Worm (Caenorhabditis elegans) whole organism, L1 larva: ENCODE measurements around the gene scav-3.

Source experiments
- C04F5.9 ChIP-seq: sonication (generic microtip); optimal IDR thresholded peaks from 2 replicates; lab custom pipeline; 2016; ENCODE audit warnings: missing genetic modification characterization, missing compliant biosample characterization
- F16B12.6 ChIP-seq: fragments of 150-350 bp; optimal IDR thresholded peaks from 2 replicates; lab custom pipeline; 2014; ENCODE audit warnings: missing biosample characterization, missing genetic modification characterization
- aly-2 ChIP-seq: fragments of 150-350 bp; optimal IDR thresholded peaks from 2 replicates; lab custom pipeline; 2014; ENCODE audit warnings: missing biosample characterization, missing genetic modification characterization
- blmp-1 ChIP-seq: fragments of 150-350 bp; optimal IDR thresholded peaks from 2 replicates; lab custom pipeline; 2014; ENCODE audit warnings: missing biosample characterization, missing genetic modification characterization
- ceh-82 ChIP-seq, 3 experiments: fragments of 150-350 bp in 1 of 3; sonication (generic microtip) in 2 of 3; optimal IDR thresholded peaks; 2 replicates each; lab custom pipeline; 2014 to 2017; ENCODE audit warnings: missing biosample characterization in 3 of 3, missing genetic modification characterization in 3 of 3
- ceh-90 ChIP-seq: sonication (generic microtip); optimal IDR thresholded peaks from 2 replicates; lab custom pipeline; 2016; ENCODE audit warnings: missing genetic modification characterization, missing compliant biosample characterization
- dpl-1 ChIP-seq, 3 experiments: fragments of 150-350 bp in 2 of 3; sonication (generic microtip) in 1 of 3; optimal IDR thresholded peaks; 2 replicates each; lab custom pipeline; 2014 to 2017; ENCODE audit warnings: missing biosample characterization in 3 of 3, missing genetic modification characterization in 3 of 3, missing genetic modification reagents in 3 of 3
- dsc-1 ChIP-seq: sonication (generic microtip); optimal IDR thresholded peaks from 2 replicates; lab custom pipeline; 2016; ENCODE audit warnings: mild to moderate bottlenecking, missing genetic modification characterization, missing compliant biosample characterization
- efl-1 ChIP-seq, 4 experiments: fragments of 150-350 bp; optimal IDR thresholded peaks in 3 of 4; peaks in 1 of 4; 1 replicate in 1 of 4; 2 replicates in 3 of 4; lab custom pipeline; 2014; ENCODE audit warnings: missing biosample characterization in 2 of 4, missing genetic modification characterization in 2 of 4, missing genetic modification reagents in 2 of 4
- egl-27 ChIP-seq, 2 experiments: fragments of 150-350 bp in 1 of 2; sonication (generic microtip); optimal IDR thresholded peaks; 3 replicates each; lab custom pipeline; 2017 to 2018; ENCODE audit warnings: missing biosample characterization in 2 of 2, missing genetic modification characterization in 2 of 2, missing genetic modification reagents in 2 of 2
- elt-3 ChIP-seq, 6 experiments: fragments of 150-350 bp in 1 of 6; sonication (generic microtip); optimal IDR thresholded peaks; 2 replicates each; lab custom pipeline; 2017 to 2018; ENCODE audit warnings: missing biosample characterization in 6 of 6, missing genetic modification characterization in 6 of 6, inconsistent platforms in 1 of 6
- fkh-10 ChIP-seq: sonication (generic microtip); optimal IDR thresholded peaks from 2 replicates; lab custom pipeline; 2017; ENCODE audit warnings: missing biosample characterization, missing genetic modification reagents, missing genetic modification characterization
- grh-1 ChIP-seq: fragments of 200-800 bp; sonication (Bioruptor generic); IDR thresholded peaks from 2 replicates; pipeline ENCODE4 v1.3.6; 2022; ENCODE audit warnings: missing genetic modification reagents, missing genetic modification characterization, missing compliant biosample characterization
- hpl-2 ChIP-seq: fragments of 150-350 bp; optimal IDR thresholded peaks from 2 replicates; lab custom pipeline; 2014; ENCODE audit warnings: missing biosample characterization, missing genetic modification reagents, missing genetic modification characterization
- irx-1 ChIP-seq: sonication (generic microtip); optimal IDR thresholded peaks from 2 replicates; lab custom pipeline; 2016; ENCODE audit warnings: missing genetic modification characterization, missing compliant biosample characterization
- jun-1 ChIP-seq: fragments of 150-350 bp; optimal IDR thresholded peaks from 2 replicates; lab custom pipeline; 2014; ENCODE audit warnings: missing biosample characterization, missing genetic modification reagents, missing genetic modification characterization
- lin-14 ChIP-seq: fragments of 200-800 bp; sonication (Bioruptor generic); optimal IDR thresholded peaks from 2 replicates; lab custom pipeline; 2018; ENCODE audit warnings: mild to moderate bottlenecking, missing genetic modification characterization, moderate library complexity, missing compliant biosample characterization
- lin-15B ChIP-seq: fragments of 150-350 bp; sonication (generic microtip); optimal IDR thresholded peaks from 3 replicates; lab custom pipeline; 2014; ENCODE audit warnings: missing biosample characterization, missing genetic modification characterization
- lin-35 ChIP-seq, 2 experiments: fragments of 150-350 bp; optimal IDR thresholded peaks; 2 replicates each; lab custom pipeline; 2014; ENCODE audit warnings: missing biosample characterization in 2 of 2, missing genetic modification characterization in 2 of 2, missing genetic modification reagents in 2 of 2
- lin-39 ChIP-seq: fragments of 150-350 bp; optimal IDR thresholded peaks from 2 replicates; lab custom pipeline; 2014; ENCODE audit warnings: missing biosample characterization, missing genetic modification reagents, missing genetic modification characterization
- lir-3 ChIP-seq: sonication (generic microtip); optimal IDR thresholded peaks from 2 replicates; lab custom pipeline; 2016; ENCODE audit warnings: mild to moderate bottlenecking, missing genetic modification characterization, moderate library complexity, missing compliant biosample characterization; ENCODE audit not compliant: poor library complexity
- lsy-2 ChIP-seq, 2 experiments: fragments of 150-350 bp; optimal IDR thresholded peaks; 2 replicates each; lab custom pipeline; 2014; ENCODE audit warnings: missing biosample characterization in 2 of 2, missing genetic modification characterization in 2 of 2
- mab-9 ChIP-seq: fragments of 200-800 bp; sonication (Bioruptor generic); IDR thresholded peaks from 2 replicates; pipeline ENCODE4 v1.3.6; 2022; ENCODE audit warnings: missing genetic modification reagents, missing genetic modification characterization, missing compliant biosample characterization
- mep-1 ChIP-seq: fragments of 150-350 bp; optimal IDR thresholded peaks from 2 replicates; lab custom pipeline; 2014; ENCODE audit warnings: missing biosample characterization, missing genetic modification characterization
- nhr-11 ChIP-seq: fragments of 150-350 bp; optimal IDR thresholded peaks from 2 replicates; lab custom pipeline; 2014; ENCODE audit warnings: missing biosample characterization, missing genetic modification characterization
- nhr-28 ChIP-seq: fragments of 150-350 bp; optimal IDR thresholded peaks from 2 replicates; lab custom pipeline; 2014; ENCODE audit warnings: missing biosample characterization, missing genetic modification characterization
- nhr-71 ChIP-seq: sonication (generic microtip); optimal IDR thresholded peaks from 2 replicates; lab custom pipeline; 2016; ENCODE audit warnings: mild to moderate bottlenecking, missing genetic modification characterization, moderate library complexity, missing compliant biosample characterization
- nhr-76 ChIP-seq: sonication (generic microtip); optimal IDR thresholded peaks from 2 replicates; lab custom pipeline; 2017; ENCODE audit warnings: missing biosample characterization, missing genetic modification characterization
- nhr-84 ChIP-seq: sonication (generic microtip); optimal IDR thresholded peaks from 2 replicates; lab custom pipeline; 2017; ENCODE audit warnings: missing biosample characterization, missing genetic modification characterization
- nhr-85 ChIP-seq: sonication (generic microtip); peaks from one replicate; lab custom pipeline; 2016; ENCODE audit warnings: missing genetic modification characterization, inconsistent platforms, missing compliant biosample characterization
- nhr-90 ChIP-seq: sonication (generic microtip); optimal IDR thresholded peaks from 2 replicates; lab custom pipeline; 2016; ENCODE audit warnings: mild to moderate bottlenecking, missing genetic modification characterization, missing compliant biosample characterization; ENCODE audit not compliant: poor library complexity
- pax-3 ChIP-seq: fragments of 200-800 bp; sonication (Bioruptor generic); optimal IDR thresholded peaks from 2 replicates; lab custom pipeline; 2018; ENCODE audit warnings: mild to moderate bottlenecking, missing genetic modification characterization, moderate library complexity, missing compliant biosample characterization
- rnt-1 ChIP-seq: sonication (generic microtip); optimal IDR thresholded peaks from 2 replicates; lab custom pipeline; 2016; ENCODE audit warnings: mild to moderate bottlenecking, missing genetic modification characterization, moderate library complexity, missing compliant biosample characterization
- skn-1 ChIP-seq: fragments of 150-350 bp; optimal IDR thresholded peaks from 2 replicates; lab custom pipeline; 2014; ENCODE audit warnings: missing biosample characterization, missing genetic modification characterization
- snpc-4 ChIP-seq: fragments of 150-350 bp; optimal IDR thresholded peaks from 2 replicates; lab custom pipeline; 2014; ENCODE audit warnings: missing biosample characterization, missing genetic modification characterization
- snu-23 ChIP-seq: sonication (generic microtip); optimal IDR thresholded peaks from 2 replicates; lab custom pipeline; 2016; ENCODE audit warnings: missing genetic modification characterization, missing compliant biosample characterization
- swsn-7 ChIP-seq: sonication (generic microtip); optimal IDR thresholded peaks from 2 replicates; lab custom pipeline; 2016; ENCODE audit warnings: missing genetic modification characterization, missing compliant biosample characterization
- tlp-1 ChIP-seq: fragments of 150-350 bp; optimal IDR thresholded peaks from 2 replicates; lab custom pipeline; 2014; ENCODE audit warnings: missing biosample characterization, missing genetic modification characterization
- unc-130 ChIP-seq: fragments of 150-350 bp; optimal IDR thresholded peaks from 2 replicates; lab custom pipeline; 2017; ENCODE audit warnings: missing biosample characterization, missing genetic modification characterization, inconsistent platforms
- unc-30 ChIP-seq: sonication (generic microtip); optimal IDR thresholded peaks from 2 replicates; lab custom pipeline; 2017; ENCODE audit warnings: missing biosample characterization, missing genetic modification characterization
- unc-62 ChIP-seq: fragments of 150-350 bp; optimal IDR thresholded peaks from 2 replicates; lab custom pipeline; 2014; ENCODE audit warnings: missing biosample characterization, missing genetic modification reagents, missing genetic modification characterization
- unc-86 ChIP-seq: sonication (generic microtip); optimal IDR thresholded peaks from 2 replicates; lab custom pipeline; 2016; ENCODE audit warnings: missing genetic modification characterization, missing compliant biosample characterization
- unc-98 ChIP-seq: fragments of 200-800 bp; sonication (Bioruptor generic); IDR thresholded peaks from 2 replicates; pipeline ENCODE4 v1.3.6; 2022; ENCODE audit warnings: missing genetic modification characterization, missing compliant biosample characterization
- vab-15 ChIP-seq: sonication (generic microtip); optimal IDR thresholded peaks from 2 replicates; lab custom pipeline; 2017; ENCODE audit warnings: missing genotype, mild to moderate bottlenecking, missing genetic modification characterization, missing compliant biosample characterization
- xbp-1 ChIP-seq: sonication (generic microtip); optimal IDR thresholded peaks from 2 replicates; lab custom pipeline; 2016; ENCODE audit warnings: missing genetic modification characterization, missing compliant biosample characterization
- zag-1 ChIP-seq: fragments of 150-350 bp; optimal IDR thresholded peaks from 2 replicates; lab custom pipeline; 2014; ENCODE audit warnings: missing biosample characterization, missing genetic modification characterization

scav-3 gene

DNA sequence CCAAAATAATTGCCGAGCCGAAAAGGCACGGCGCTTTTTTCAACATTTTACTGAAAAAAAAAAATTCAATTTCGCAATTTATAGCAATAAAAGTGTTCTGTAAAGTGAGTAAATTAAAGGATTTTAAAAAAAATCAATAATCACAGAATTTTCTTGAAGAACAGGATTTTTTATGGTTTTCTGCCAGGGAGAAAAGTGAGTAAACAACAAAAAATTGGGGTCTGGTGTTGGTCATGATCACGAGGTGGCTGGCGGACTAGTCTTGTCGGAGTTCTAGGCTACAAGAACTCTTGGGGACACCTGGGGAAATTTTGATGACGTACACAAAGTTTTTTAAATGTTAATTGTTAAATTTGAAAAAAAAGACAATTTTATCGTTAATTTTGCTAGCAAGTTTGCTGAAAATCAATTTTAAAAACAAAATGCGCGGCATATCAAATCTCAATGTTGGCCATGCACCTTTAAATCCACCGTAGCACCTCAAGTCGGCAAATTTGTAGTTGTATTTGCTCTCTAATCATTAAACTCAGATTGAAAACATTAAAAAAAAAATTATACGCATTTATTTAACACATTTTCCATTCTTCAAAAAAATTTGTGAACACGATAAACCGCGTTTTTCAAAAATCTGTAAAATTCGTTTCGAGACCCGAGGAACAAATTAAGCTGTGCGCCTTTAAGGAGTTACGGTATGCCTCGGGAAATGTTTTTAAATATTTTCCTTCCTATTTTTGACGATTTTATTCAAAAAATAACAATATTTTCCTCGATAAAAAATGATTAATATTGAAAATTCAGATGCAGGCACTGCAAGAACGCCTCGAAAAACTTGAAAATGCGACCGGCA is at the start of gene scav-3, which contains the start of gene Y49E10.21:
scav-3 (minus strand) TSS at position 50 of the 847 bp plus-strand sequence.
Y49E10.21 (plus strand) TSS at position 797 of the 847 bp plus-strand sequence.
- TF ChIP-seq elt-3 (tag; optimal IDR thresholded peaks at IDR 0.05; lab: Kevin White, UChicago), result peak in 1 of 6 experiments; percentile 18
- TF ChIP-seq blmp-1 (tag; lab: Kevin White, UChicago), result peak; percentile 31
- peak; percentile 9 to 56 (median 41) for TF ChIP-seq dpl-1 (GFP tag; optimal IDR thresholded peaks at IDR 0.05; lab: Kevin White, UChicago)
- TF ChIP-seq ceh-82 (tag; optimal IDR thresholded peaks at IDR 0.05; lab: Kevin White, UChicago), result peak in 1 of 3 experiments; percentile 2
- peak; percentile 74 for TF ChIP-seq nhr-85
- no peak for TF ChIP-seq egl-27 (tag; optimal IDR thresholded peaks at IDR 0.05; lab: Kevin White, UChicago)
- TF ChIP-seq rnt-1 (tag; lab: Kevin White, UChicago), result no peak
- TF ChIP-seq ceh-90 (tag; lab: Kevin White, UChicago), result no peak
- peak; percentile 42 to 66 for TF ChIP-seq lin-35 (GFP tag; optimal IDR thresholded peaks at IDR 0.05; lab: Kevin White, UChicago)
- TF ChIP-seq lsy-2 (tag; optimal IDR thresholded peaks at IDR 0.05; lab: Kevin White, UChicago), result peak; percentile 37 to 48
- peak; percentile 17 for TF ChIP-seq F16B12.6 (tag; lab: Kevin White, UChicago)
- TF ChIP-seq efl-1 (optimal IDR thresholded peaks at IDR 0.05; lab: Kevin White, UChicago), result peak; percentile 44 to 52
- peak; percentile 21 to 61 for TF ChIP-seq efl-1 (GFP tag; optimal IDR thresholded peaks at IDR 0.05 in 1 of 2; lab: Kevin White, UChicago)
- TF ChIP-seq tlp-1 (tag; lab: Kevin White, UChicago), result no peak
- TF ChIP-seq xbp-1 (tag; lab: Kevin White, UChicago), result peak; percentile 41
- TF ChIP-seq snu-23 (GFP tag; lab: Kevin White, UChicago), result peak; percentile 52
- peak; percentile 34 for TF ChIP-seq skn-1 (tag; lab: Kevin White, UChicago)
- no peak for TF ChIP-seq unc-98 (GFP tag; lab: Robert Waterston, UW)
- no peak for TF ChIP-seq nhr-84 (tag; lab: Kevin White, UChicago)
- peak; percentile 63 for TF ChIP-seq mep-1 (tag; lab: Kevin White, UChicago)

DNA sequence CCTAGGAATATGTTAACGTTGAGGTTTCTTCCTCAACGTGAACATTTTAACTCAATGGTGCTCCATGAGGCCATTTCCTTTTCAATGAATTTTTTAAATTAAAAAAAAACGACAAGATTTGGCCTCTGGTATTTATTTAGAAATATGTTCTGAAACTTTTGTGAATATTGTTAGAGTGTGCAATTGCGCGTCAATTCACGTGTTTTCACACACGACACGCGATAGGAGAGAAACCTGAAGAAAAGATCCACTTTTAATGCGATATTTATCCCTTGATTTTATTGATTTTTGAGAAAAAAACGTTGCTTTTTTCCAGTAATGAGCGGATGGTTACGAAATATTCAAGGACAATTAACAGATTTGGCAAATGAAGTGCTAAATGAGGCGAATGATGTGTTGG is 42.6 kb upstream of the scav-3 start, which contains the start of gene sql-1:
sql-1 (plus strand) TSS at position 313 of the 400 bp plus-strand sequence.
- TF ChIP-seq nhr-71 (tag; lab: Kevin White, UChicago) (no peak), nhr-28 (tag; lab: Kevin White, UChicago) (no peak), grh-1 (GFP tag; lab: Robert Waterston, UW) (no peak), vab-15 (tag; lab: Kevin White, UChicago) (no peak), unc-62 (no peak), egl-27 (tag; optimal IDR thresholded peaks at IDR 0.05; lab: Kevin White, UChicago) (no peak), lin-39 (tag; lab: Kevin White, UChicago) (no peak), dpl-1 (GFP tag; optimal IDR thresholded peaks at IDR 0.05; lab: Kevin White, UChicago) (peak in 1 of 3 experiments; percentile 58), fkh-10 (GFP tag; lab: Kevin White, UChicago) (no peak), lsy-2 (tag; optimal IDR thresholded peaks at IDR 0.05; lab: Kevin White, UChicago) (peak; percentile 19 to 47), lin-35 (GFP tag; optimal IDR thresholded peaks at IDR 0.05; lab: Kevin White, UChicago) (peak; percentile 25 to 35), lin-14 (GFP tag; lab: Kevin White, UChicago) (no peak), lin-15B (tag; lab: Kevin White, UChicago) (no peak), rnt-1 (tag; lab: Kevin White, UChicago) (no peak), nhr-90 (tag; lab: Kevin White, UChicago) (no peak), aly-2 (no peak), nhr-84 (tag; lab: Kevin White, UChicago) (no peak), unc-30 (tag; lab: Kevin White, UChicago) (no peak), pax-3 (tag; lab: Kevin White, UChicago) (no peak), C04F5.9 (tag; lab: Kevin White, UChicago) (no peak), dsc-1 (tag; lab: Kevin White, UChicago) (peak; percentile 5), zag-1 (tag; lab: Kevin White, UChicago) (no peak), elt-3 (tag; optimal IDR thresholded peaks at IDR 0.05; lab: Kevin White, UChicago) (no peak), snpc-4 (tag; lab: Kevin White, UChicago) (no peak), efl-1 (optimal IDR thresholded peaks at IDR 0.05; lab: Kevin White, UChicago) (peak; percentile 33 to 44), efl-1 (GFP tag; optimal IDR thresholded peaks at IDR 0.05 in 1 of 2; lab: Kevin White, UChicago) (peak; percentile 46 to 79), hpl-2 (GFP tag; lab: Kevin White, UChicago) (no peak), ceh-82 (tag; optimal IDR thresholded peaks at IDR 0.05; lab: Kevin White, UChicago) (no peak), unc-86 (tag; lab: Kevin White, UChicago) (no peak), nhr-11 (tag; lab: Kevin White, UChicago) (no peak), mep-1 (tag; lab: Kevin White, UChicago) (peak; percentile 59), unc-130 (tag; lab: Kevin White, UChicago) (peak; percentile 7), blmp-1 (tag; lab: Kevin White, UChicago) (peak; percentile 56), jun-1 (no peak), irx-1 (tag; lab: Kevin White, UChicago) (no peak), swsn-7 (tag; lab: Kevin White, UChicago) (no peak), lir-3 (tag; lab: Kevin White, UChicago) (no peak), mab-9 (GFP tag; lab: Robert Waterston, UW) (no peak), tlp-1 (tag; lab: Kevin White, UChicago) (no peak), nhr-76 (tag; lab: Kevin White, UChicago) (no peak)
